Fruit fly (Drosophila melanogaster): ENCODE results near the gene Arf1.
A peak's percentile ranks its signal among the peaks of the same experiment; 100 is the strongest.

Arf1 gene

dm6 chr3L:22888591-22889258 lies 16.7 kb upstream of the Arf1 start (continued):
- TF ChIP-seq CG3163 (GFP tag; optimal IDR thresholded peaks at IDR 0.05) (no peak), Ssrp (tag; optimal IDR thresholded peaks at IDR 0.05) (no peak), Asciz (GFP tag; optimal IDR thresholded peaks at IDR 0.05) (no peak), CG12769 (tag; optimal IDR thresholded peaks at IDR 0.05) (peak; percentile 70), CG13424 (tag; optimal IDR thresholded peaks at IDR 0.05) (no peak), CG10654 (GFP tag; optimal IDR thresholded peaks at IDR 0.05) (no peak), tgo (GFP tag; IDR thresholded peaks at IDR 0.05) (no peak), CG11695 (GFP tag; IDR thresholded peaks at IDR 0.05) (no peak), sd (tag; optimal IDR thresholded peaks at IDR 0.05) (peak; percentile 97), CG12219 (GFP tag; optimal IDR thresholded peaks at IDR 0.05) (no peak), sob (GFP tag; IDR thresholded peaks at IDR 0.05) (no peak), CG31388 (GFP tag; optimal IDR thresholded peaks at IDR 0.05) (no peak), CG10979 (tag; optimal IDR thresholded peaks at IDR 0.05) (no peak), CG12942 (GFP tag; optimal IDR thresholded peaks at IDR 0.05) (no peak), slou (GFP tag; optimal IDR thresholded peaks at IDR 0.05) (no peak), Pdp1 (GFP tag; optimal IDR thresholded peaks at IDR 0.05) (peak in 1 of 2 experiments; percentile 12), Mes4 (GFP tag; optimal IDR thresholded peaks at IDR 0.05) (no peak), B-H1 (GFP tag; IDR thresholded peaks at IDR 0.05) (no peak), zfh1 (GFP tag; IDR thresholded peaks at IDR 0.05) (no peak), CG7963 (GFP tag; IDR thresholded peaks at IDR 0.05; ENCODE audit: partially characterized antibody) (no peak), unpg (GFP tag; optimal IDR thresholded peaks at IDR 0.05) (no peak), org-1 (GFP tag; optimal IDR thresholded peaks at IDR 0.05) (no peak), Tbp (GFP tag; optimal IDR thresholded peaks at IDR 0.05) (no peak), fu2 (GFP tag; optimal IDR thresholded peaks at IDR 0.05) (no peak), CG2875 (GFP tag; optimal IDR thresholded peaks at IDR 0.05) (no peak), sens (GFP tag) (no peak), peb (GFP tag; IDR thresholded peaks at IDR 0.05) (no peak), dati (GFP tag; IDR thresholded peaks at IDR 0.05) (no peak), Lim3 (GFP tag; IDR thresholded peaks at IDR 0.05) (no peak), CG2678 (tag; optimal IDR thresholded peaks at IDR 0.05) (no peak), ERR (GFP tag; optimal IDR thresholded peaks at IDR 0.05) (no peak), p53 (GFP tag; optimal IDR thresholded peaks at IDR 0.05) (no peak), CG11560 (tag; IDR thresholded peaks at IDR 0.05) (no peak), CG8290 (GFP tag; optimal IDR thresholded peaks at IDR 0.05) (no peak), CG8290 (tag; optimal IDR thresholded peaks at IDR 0.05) (peak in 1 of 2 experiments; percentile 7), NC2β (GFP tag; optimal IDR thresholded peaks at IDR 0.05) (no peak), CG1024 (GFP tag; IDR thresholded peaks at IDR 0.05) (no peak), CG17568 (GFP tag; optimal IDR thresholded peaks at IDR 0.05) (no peak), NK7.1 (GFP tag; optimal IDR thresholded peaks at IDR 0.05) (no peak), kah (GFP tag; optimal IDR thresholded peaks at IDR 0.05) (no peak), HHEX (GFP tag; optimal IDR thresholded peaks at IDR 0.05) (no peak), MBD-R2 (GFP tag; IDR thresholded peaks at IDR 0.05) (no peak), ttk (GFP tag; IDR thresholded peaks at IDR 0.05) (no peak), MESR4 (GFP tag; optimal IDR thresholded peaks at IDR 0.05) (no peak), Hmr (GFP tag; optimal IDR thresholded peaks at IDR 0.05) (peak; percentile 26), tin (GFP tag; optimal IDR thresholded peaks at IDR 0.05) (no peak), CG8944 (GFP tag; optimal IDR thresholded peaks at IDR 0.05) (no peak), cwo (GFP tag; optimal IDR thresholded peaks at IDR 0.05) (peak; percentile 43), Dfd (GFP tag; optimal IDR thresholded peaks at IDR 0.05) (no peak), CG12299 (tag; optimal IDR thresholded peaks at IDR 0.05) (peak; percentile 24), CG2712 (tag; optimal IDR thresholded peaks at IDR 0.05) (no peak), Ravus (GFP tag; IDR thresholded peaks at IDR 0.05) (no peak)

All from whole organism, embryonic.